Fruit fly (Drosophila melanogaster) S2 (cell line): ENCODE measurements around the gene CG2256.

Source experiments
- CG8478 ChIP-seq: fragments of >200 bp; optimal IDR thresholded peaks from 2 replicates; lab custom pipeline; 2018
- CTCF ChIP-seq, 2 experiments: fragments of >200 bp; optimal IDR thresholded peaks; 2 replicates each; lab custom pipeline; 2018

- TF ChIP-seq CTCF (optimal IDR thresholded peaks at IDR 0.05; lab: Kevin White, UChicago) (no peak), CG8478 (lab: Kevin White, UChicago) (no peak)
Measured at dm6 chrX:8100826-8101079, 13.7 kb upstream of the CG2256 start.
